Fruit fly (Drosophila melanogaster) whole organism, embryonic: ENCODE data around the gene obst-B.

Experiments
- ATbp ChIP-seq: fragments of 200-800 bp; sonication (Bioruptor generic); optimal IDR thresholded peaks from 2 replicates; lab custom pipeline; 2017; ENCODE audit warnings: missing biosample characterization, mild to moderate bottlenecking, missing genetic modification characterization, missing genetic modification reagents
- CG10274 ChIP-seq: fragments of 200-800 bp; sonication (Bioruptor generic); optimal IDR thresholded peaks from 3 replicates; lab custom pipeline; 2017; ENCODE audit warnings: missing biosample characterization, mild to moderate bottlenecking, missing genetic modification characterization
- CG10462 ChIP-seq: fragments of 200-800 bp; sonication (Bioruptor generic); optimal IDR thresholded peaks from 2 replicates; lab custom pipeline; 2016; ENCODE audit warnings: missing biosample characterization, missing genetic modification characterization
- CG11398 ChIP-seq: fragments of 200-800 bp; sonication (Bioruptor generic); optimal IDR thresholded peaks from 2 replicates; lab custom pipeline; 2016; ENCODE audit warnings: missing biosample characterization, missing genetic modification characterization
- CG11504 ChIP-seq: fragments of 200-800 bp; sonication (Bioruptor generic); optimal IDR thresholded peaks from 3 replicates; lab custom pipeline; 2019; ENCODE audit warnings: missing biosample characterization, mild to moderate bottlenecking, missing genetic modification characterization, moderate library complexity
- CG12071 ChIP-seq: fragments of 200-800 bp; sonication (Bioruptor generic); optimal IDR thresholded peaks from 3 replicates; lab custom pipeline; 2018; ENCODE audit warnings: missing biosample characterization, mild to moderate bottlenecking, missing genetic modification characterization
- CG14965 ChIP-seq: fragments of 200-800 bp; sonication (Bioruptor generic); optimal IDR thresholded peaks from 2 replicates; lab custom pipeline; 2016; ENCODE audit warnings: missing biosample characterization, missing genetic modification characterization, borderline replicate concordance
- CG15011 ChIP-seq: fragments of 200-800 bp; sonication (Bioruptor generic); optimal IDR thresholded peaks from 3 replicates; lab custom pipeline; 2018; ENCODE audit warnings: missing biosample characterization, mild to moderate bottlenecking, missing genetic modification characterization
- CG15514 ChIP-seq: fragments of 200-800 bp; sonication (Bioruptor generic); optimal IDR thresholded peaks from 3 replicates; lab custom pipeline; 2017; ENCODE audit warnings: missing biosample characterization, missing genetic modification characterization, mild to moderate bottlenecking, moderate library complexity, missing genetic modification reagents
- CG16863 ChIP-seq: fragments of 200-800 bp; sonication (Bioruptor generic); optimal IDR thresholded peaks from 3 replicates; lab custom pipeline; 2016; ENCODE audit warnings: missing biosample characterization, missing genetic modification characterization
- CG2875 ChIP-seq: fragments of 200-800 bp; sonication (Bioruptor generic); optimal IDR thresholded peaks from 2 replicates; lab custom pipeline; 2017; ENCODE audit warnings: missing biosample characterization, mild to moderate bottlenecking, missing genetic modification characterization, missing genetic modification reagents
- CG2889 ChIP-seq: fragments of 200-800 bp; sonication (Bioruptor generic); IDR thresholded peaks from 3 replicates; pipeline ENCODE4 v1.3.6; 2022; ENCODE audit warnings: missing biosample characterization, missing genetic modification characterization
- CG32772 ChIP-seq: fragments of 200-800 bp; sonication (Bioruptor generic); IDR thresholded peaks from 2 replicates; pipeline ENCODE4 v1.3.6; 2022; ENCODE audit warnings: missing biosample characterization, missing genetic modification characterization
- CG34224 ChIP-seq: fragments of 200-800 bp; sonication (Bioruptor generic); IDR thresholded peaks from 3 replicates; pipeline ENCODE4 v1.3.6; 2022; ENCODE audit warnings: missing biosample characterization, missing genetic modification characterization; ENCODE audit not compliant: partially characterized antibody
- CG5245 ChIP-seq: fragments of 200-800 bp; sonication (Bioruptor generic); optimal IDR thresholded peaks from 3 replicates; lab custom pipeline; 2016; ENCODE audit warnings: missing biosample characterization, missing genetic modification characterization
- CG6765 ChIP-seq: fragments of 200-800 bp; sonication (Bioruptor generic); optimal IDR thresholded peaks from 3 replicates; lab custom pipeline; 2017; ENCODE audit warnings: missing biosample characterization, mild to moderate bottlenecking, missing genetic modification characterization
- CG7271 ChIP-seq: fragments of 200-800 bp; sonication (Bioruptor generic); optimal IDR thresholded peaks from 2 replicates; lab custom pipeline; 2018; ENCODE audit warnings: missing biosample characterization, mild to moderate bottlenecking, missing genetic modification characterization, moderate library complexity
- CG8478 ChIP-seq: fragments of >200 bp; optimal IDR thresholded peaks from 2 replicates; lab custom pipeline; 2018
- CG9727 ChIP-seq: fragments of 200-800 bp; sonication (Bioruptor generic); optimal IDR thresholded peaks from 3 replicates; lab custom pipeline; 2017; ENCODE audit warnings: missing biosample characterization, mild to moderate bottlenecking, missing genetic modification characterization
- CHES-1-like ChIP-seq: fragments of 200-800 bp; sonication (Bioruptor generic); optimal IDR thresholded peaks from 2 replicates; lab custom pipeline; 2016; ENCODE audit warnings: missing biosample characterization, missing genetic modification characterization
- CoRest ChIP-seq: fragments of 200-800 bp; sonication (Bioruptor generic); optimal IDR thresholded peaks from 3 replicates; lab custom pipeline; 2018; ENCODE audit warnings: missing biosample characterization, mild to moderate bottlenecking, missing genetic modification characterization, moderate library complexity
- Dp ChIP-seq: fragments of 200-800 bp; sonication (Bioruptor generic); optimal IDR thresholded peaks from 2 replicates; lab custom pipeline; 2018; ENCODE audit warnings: missing biosample characterization, mild to moderate bottlenecking, missing genetic modification characterization, moderate library complexity
- Dref ChIP-seq: fragments of 200-800 bp; sonication (Bioruptor generic); IDR thresholded peaks from 2 replicates; pipeline ENCODE4 v1.3.6; 2022; ENCODE audit warnings: missing biosample characterization, missing genetic modification characterization
- E2f1 ChIP-seq: fragments of 200-800 bp; sonication (Bioruptor generic); IDR thresholded peaks from 2 replicates; pipeline ENCODE4 v1.3.6; 2022; ENCODE audit warnings: missing biosample characterization, missing genetic modification characterization
- Hmr ChIP-seq: fragments of 200-800 bp; sonication (Bioruptor generic); optimal IDR thresholded peaks from 3 replicates; lab custom pipeline; 2017; ENCODE audit warnings: mild to moderate bottlenecking, missing biosample characterization, missing genetic modification reagents, missing genetic modification characterization
- Hr39 ChIP-seq: fragments of >200 bp; optimal IDR thresholded peaks from 2 replicates; lab custom pipeline; 2017
- Hr78 ChIP-seq, 2 experiments: fragments of 200-800 bp in 1 of 2; fragments of >200 bp in 1 of 2; sonication (Bioruptor generic) in 1 of 2; optimal IDR thresholded peaks; 2 replicates each; lab custom pipeline; 2017 to 2019; ENCODE audit warnings: missing biosample characterization in 2 of 2, missing genetic modification characterization in 2 of 2, mild to moderate bottlenecking in 1 of 2, moderate library complexity in 1 of 2
- Lhr ChIP-seq: fragments of 200-800 bp; sonication (Bioruptor generic); optimal IDR thresholded peaks from 3 replicates; lab custom pipeline; 2017; ENCODE audit warnings: mild to moderate bottlenecking, missing biosample characterization, missing genetic modification reagents, missing genetic modification characterization
- MESR4 ChIP-seq: fragments of 200-800 bp; sonication (Bioruptor generic); optimal IDR thresholded peaks from 2 replicates; lab custom pipeline; 2018; ENCODE audit warnings: missing biosample characterization, mild to moderate bottlenecking, missing genetic modification characterization, moderate library complexity
- Nf-YA ChIP-seq: fragments of 200-800 bp; sonication (Bioruptor generic); IDR thresholded peaks from 2 replicates; pipeline ENCODE4 v1.3.6; 2022; ENCODE audit warnings: missing biosample characterization, missing genetic modification characterization
- NfI ChIP-seq: fragments of 200-800 bp; sonication (Bioruptor generic); optimal IDR thresholded peaks from 3 replicates; lab custom pipeline; 2018; ENCODE audit warnings: missing biosample characterization, mild to moderate bottlenecking, missing genetic modification characterization, moderate library complexity
- Side ChIP-seq: fragments of 200-800 bp; sonication (Bioruptor generic); optimal IDR thresholded peaks from 2 replicates; lab custom pipeline; 2016; ENCODE audit warnings: missing biosample characterization, missing genetic modification characterization
- Sry-β ChIP-seq: fragments of 200-800 bp; sonication (Bioruptor generic); optimal IDR thresholded peaks from 2 replicates; lab custom pipeline; 2018; ENCODE audit warnings: missing biosample characterization, mild to moderate bottlenecking, missing genetic modification characterization, moderate library complexity
- az2 ChIP-seq: fragments of 200-800 bp; sonication (Bioruptor generic); optimal IDR thresholded peaks from 3 replicates; lab custom pipeline; 2016; ENCODE audit warnings: missing biosample characterization, missing genetic modification characterization
- br ChIP-seq: fragments of >200 bp; optimal IDR thresholded peaks from 2 replicates; lab custom pipeline; 2017
- chinmo ChIP-seq: fragments of 200-800 bp; sonication (Bioruptor generic); IDR thresholded peaks from 4 replicates; pipeline ENCODE4 v1.3.6; 2022; ENCODE audit warnings: missing biosample characterization, missing genetic modification characterization; ENCODE audit not compliant: partially characterized antibody
- cwo ChIP-seq: fragments of 200-800 bp; sonication (Bioruptor generic); optimal IDR thresholded peaks from 3 replicates; lab custom pipeline; 2017; ENCODE audit warnings: missing biosample characterization, missing genetic modification characterization, mild to moderate bottlenecking, moderate library complexity, missing genetic modification reagents
- dpn ChIP-seq, 2 experiments: fragments of 200-800 bp; sonication (Bioruptor generic); optimal IDR thresholded peaks; 3 replicates each; lab custom pipeline; 2016; ENCODE audit warnings: missing biosample characterization in 2 of 2, missing genetic modification characterization in 2 of 2
- ewg ChIP-seq: fragments of 200-800 bp; sonication (Bioruptor generic); optimal IDR thresholded peaks from 3 replicates; lab custom pipeline; 2017; ENCODE audit warnings: mild to moderate bottlenecking, missing biosample characterization, missing genetic modification reagents, missing genetic modification characterization
- hbn ChIP-seq: fragments of 200-800 bp; sonication (Bioruptor generic); IDR thresholded peaks from 2 replicates; pipeline ENCODE4 v1.3.6; 2022; ENCODE audit warnings: missing biosample characterization, missing genetic modification characterization; ENCODE audit not compliant: partially characterized antibody
- insv ChIP-seq, 2 experiments: fragments of 200-800 bp; sonication (Bioruptor generic); optimal IDR thresholded peaks; 3 replicates each; lab custom pipeline; 2016 to 2018; ENCODE audit warnings: missing biosample characterization in 2 of 2, missing genetic modification characterization in 2 of 2
- nerfin-2 ChIP-seq: fragments of 200-800 bp; sonication (Bioruptor generic); IDR thresholded peaks from 2 replicates; pipeline ENCODE4 v1.3.6; 2022; ENCODE audit warnings: missing biosample characterization, missing genetic modification characterization; ENCODE audit not compliant: partially characterized antibody
- repo ChIP-seq: fragments of 200-800 bp; sonication (Bioruptor generic); optimal IDR thresholded peaks from 2 replicates; lab custom pipeline; 2016; ENCODE audit warnings: missing biosample characterization, missing genetic modification characterization
- run ChIP-seq: fragments of 200-800 bp; sonication (Bioruptor generic); optimal IDR thresholded peaks from 3 replicates; lab custom pipeline; 2018; ENCODE audit warnings: missing biosample characterization, mild to moderate bottlenecking, missing genetic modification characterization
- sc ChIP-seq, 3 experiments: fragments of >200 bp in 2 of 3; fragments of 200-800 bp in 1 of 3; sonication (Bioruptor generic) in 1 of 3; optimal IDR thresholded peaks; 2 replicates in 2 of 3; 3 replicates in 1 of 3; lab custom pipeline; 2017; ENCODE audit warnings: mild to moderate bottlenecking in 1 of 3, missing biosample characterization in 1 of 3, missing genetic modification characterization in 1 of 3, missing genetic modification reagents in 1 of 3
- shn ChIP-seq: fragments of 200-800 bp; sonication (Bioruptor generic); optimal IDR thresholded peaks from 3 replicates; lab custom pipeline; 2016; ENCODE audit warnings: missing biosample characterization, missing genetic modification characterization
- sna ChIP-seq: fragments of 200-800 bp; sonication (Bioruptor generic); IDR thresholded peaks from 2 replicates; pipeline ENCODE4 v1.3.6; 2022; ENCODE audit warnings: missing biosample characterization, missing genetic modification characterization; ENCODE audit not compliant: partially characterized antibody
- sob ChIP-seq: fragments of 200-800 bp; sonication (Bioruptor generic); IDR thresholded peaks from 2 replicates; pipeline ENCODE4 v1.3.6; 2022; ENCODE audit warnings: missing biosample characterization, missing genetic modification characterization
- tna ChIP-seq: fragments of 200-800 bp; sonication (Bioruptor generic); IDR thresholded peaks from 2 replicates; pipeline ENCODE4 v1.3.6; 2022; ENCODE audit warnings: missing biosample characterization, missing genetic modification characterization; ENCODE audit not compliant: partially characterized antibody
- zen ChIP-seq: fragments of 200-800 bp; sonication (Bioruptor generic); optimal IDR thresholded peaks from 3 replicates; lab custom pipeline; 2018; ENCODE audit warnings: missing biosample characterization, mild to moderate bottlenecking, missing genetic modification characterization, moderate library complexity

The obst-B gene

DNA sequence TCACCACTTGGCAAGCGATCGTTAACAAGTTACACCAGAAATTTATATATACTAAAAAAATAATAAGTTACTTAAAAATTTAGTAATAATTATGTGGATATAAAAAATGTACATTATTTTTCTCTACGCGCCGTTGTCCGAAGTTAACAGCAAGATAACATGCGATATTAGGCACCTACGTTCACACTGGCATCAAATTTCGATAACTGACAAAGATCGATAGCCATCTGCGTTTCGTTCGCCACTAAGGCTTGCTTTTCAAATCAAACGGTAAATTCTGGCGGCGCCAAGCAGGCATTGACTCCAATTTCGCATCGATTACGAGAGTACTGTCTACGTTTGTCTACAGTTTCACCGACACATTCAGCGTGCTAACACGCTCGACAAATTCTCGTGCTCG lies 24.2 kb downstream of the obst-B start, which contains the start of gene Pen (continued):
- TF ChIP-seq CG15011 (GFP tag; lab: Kevin White, UChicago) (no peak), CG34224 (GFP tag; lab: Robert Waterston, UW) (peak; percentile 53), sc (optimal IDR thresholded peaks at IDR 0.05; lab: Kevin White, UChicago) (no peak), sc (GFP tag; optimal IDR thresholded peaks at IDR 0.05; lab: Kevin White, UChicago) (no peak), CG8478 (lab: Kevin White, UChicago) (no peak), Dref (GFP tag; lab: Robert Waterston, UW) (peak; percentile 89), CG2889 (GFP tag; lab: Robert Waterston, UW) (no peak), CG11398 (no peak), CG11504 (tag; lab: Kevin White, UChicago) (no peak), Hr78 (GFP tag; optimal IDR thresholded peaks at IDR 0.05; lab: Kevin White, UChicago) (no peak), br (lab: Kevin White, UChicago) (no peak), nerfin-2 (peak; percentile 46; the same call in 1 of the 2 replicates), shn (GFP tag; lab: Kevin White, UChicago) (no peak), E2f1 (GFP tag; lab: Robert Waterston, UW) (no peak), CG32772 (no peak), CG9727 (GFP tag; lab: Kevin White, UChicago) (no peak), CHES-1-like (no peak), Sry-β (GFP tag; lab: Kevin White, UChicago) (no peak), CG10462 (GFP tag; lab: Kevin White, UChicago) (no peak), cwo (no peak), chinmo (GFP tag; lab: Robert Waterston, UW) (0 out of 4 replicates have a peak, but pooled peaks have one; percentile 13), ATbp (GFP tag; lab: Kevin White, UChicago) (no peak), CG16863 (GFP tag; lab: Kevin White, UChicago) (no peak), CG14965 (GFP tag; lab: Kevin White, UChicago) (no peak), hbn (GFP tag; lab: Robert Waterston, UW) (peak; percentile 56; the same call in 1 of the 2 replicates), CG2875 (no peak), zen (tag; lab: Kevin White, UChicago) (no peak), run (tag; lab: Kevin White, UChicago) (no peak), CG7271 (tag; lab: Kevin White, UChicago) (no peak), CG10274 (GFP tag; lab: Kevin White, UChicago) (no peak), Nf-YA (GFP tag; lab: Robert Waterston, UW) (no peak), dpn (GFP tag; optimal IDR thresholded peaks at IDR 0.05; lab: Kevin White, UChicago) (no peak), ewg (GFP tag; lab: Kevin White, UChicago) (no peak), CG5245 (GFP tag; lab: Kevin White, UChicago) (no peak), Side (no peak), CG6765 (GFP tag; lab: Kevin White, UChicago) (no peak), CoRest (peak; percentile 2), CG12071 (no peak), MESR4 (GFP tag; lab: Kevin White, UChicago) (no peak), insv (GFP tag; optimal IDR thresholded peaks at IDR 0.05; lab: Kevin White, UChicago) (no peak), repo (GFP tag; lab: Kevin White, UChicago) (no peak), Lhr (peak; percentile 36), NfI (no peak), az2 (GFP tag; lab: Kevin White, UChicago) (no peak), CG15514 (GFP tag; lab: Kevin White, UChicago) (peak; percentile 61), Dp (GFP tag; lab: Kevin White, UChicago) (peak; percentile 79), sob (GFP tag; lab: Robert Waterston, UW) (no peak), Hmr (GFP tag; lab: Kevin White, UChicago) (no peak), sna (GFP tag; lab: Robert Waterston, UW) (peak; percentile 56; the same call in 1 of the 2 replicates), Hr39 (lab: Kevin White, UChicago) (no peak), tna (GFP tag; lab: Robert Waterston, UW) (peak; percentile 53)
